Worm (Caenorhabditis elegans) whole organism, L3 larva: ENCODE results near the gene W10G6.6.
A peak's percentile ranks its signal among the peaks of the same experiment; 100 is the strongest.

Experiments
- R02D3.7 ChIP-seq: fragments of 150-350 bp; optimal IDR thresholded peaks from 2 replicates; lab custom pipeline; 2014; ENCODE audit warnings: missing biosample characterization, missing genetic modification characterization
- ZK546.5 ChIP-seq: sonication (generic microtip); optimal IDR thresholded peaks from 2 replicates; lab custom pipeline; 2017; ENCODE audit warnings: missing biosample characterization, missing genetic modification characterization
- aly-2 ChIP-seq: fragments of 150-350 bp; optimal IDR thresholded peaks from 2 replicates; lab custom pipeline; 2014; ENCODE audit warnings: missing biosample characterization, missing genetic modification characterization
- ceh-16 ChIP-seq: sonication (generic microtip); optimal IDR thresholded peaks from 2 replicates; lab custom pipeline; 2017; ENCODE audit warnings: missing biosample characterization, missing genetic modification characterization
- ceh-28 ChIP-seq: fragments of 150-350 bp; optimal IDR thresholded peaks from 2 replicates; lab custom pipeline; 2014; ENCODE audit warnings: missing biosample characterization, missing genetic modification reagents, missing genetic modification characterization
- ceh-82 ChIP-seq: fragments of 150-350 bp; optimal IDR thresholded peaks from 2 replicates; lab custom pipeline; 2014; ENCODE audit warnings: missing biosample characterization, missing genetic modification characterization
- ceh-9 ChIP-seq: sonication (generic microtip); optimal IDR thresholded peaks from 2 replicates; lab custom pipeline; 2018; ENCODE audit warnings: missing biosample characterization, missing genetic modification characterization
- egl-27 ChIP-seq: sonication (generic microtip); optimal IDR thresholded peaks from 4 replicates; lab custom pipeline; 2017; ENCODE audit warnings: missing biosample characterization, missing genetic modification reagents, missing genetic modification characterization
- egl-5 ChIP-seq: fragments of 150-350 bp; optimal IDR thresholded peaks from 2 replicates; lab custom pipeline; 2017; ENCODE audit warnings: missing biosample characterization, missing genetic modification reagents, missing genetic modification characterization, inconsistent platforms
- elt-1 ChIP-seq: fragments of 150-350 bp; optimal IDR thresholded peaks from 2 replicates; lab custom pipeline; 2014; ENCODE audit warnings: missing biosample characterization, missing genetic modification characterization
- elt-2 ChIP-seq: sonication (generic microtip); optimal IDR thresholded peaks from 2 replicates; lab custom pipeline; 2016; ENCODE audit warnings: missing genetic modification reagents, mild to moderate bottlenecking, missing genetic modification characterization, missing compliant biosample characterization
- eor-1 ChIP-seq, 2 experiments: fragments of 150-350 bp; optimal IDR thresholded peaks; 2 replicates each; lab custom pipeline; 2014 to 2018; ENCODE audit warnings: missing biosample characterization in 2 of 2, missing genetic modification characterization in 2 of 2
- fos-1 ChIP-seq: fragments of 150-350 bp; optimal IDR thresholded peaks from 2 replicates; lab custom pipeline; 2014; ENCODE audit warnings: missing biosample characterization, missing genetic modification characterization
- hmg-11 ChIP-seq: sonication (generic microtip); optimal IDR thresholded peaks from 2 replicates; lab custom pipeline; 2016; ENCODE audit warnings: missing genetic modification characterization, missing compliant biosample characterization
- jun-1 ChIP-seq: fragments of 150-350 bp; optimal IDR thresholded peaks from 2 replicates; lab custom pipeline; 2014; ENCODE audit warnings: missing biosample characterization, missing genetic modification reagents, missing genetic modification characterization
- lin-15B ChIP-seq: fragments of 150-350 bp; optimal IDR thresholded peaks from 2 replicates; lab custom pipeline; 2014; ENCODE audit warnings: missing biosample characterization, missing genetic modification characterization
- lin-39 ChIP-seq: fragments of 150-350 bp; optimal IDR thresholded peaks from 2 replicates; lab custom pipeline; 2018; ENCODE audit warnings: missing biosample characterization, missing genetic modification reagents, missing genetic modification characterization
- lsy-12 ChIP-seq: sonication (generic microtip); optimal IDR thresholded peaks from 2 replicates; lab custom pipeline; 2016; ENCODE audit warnings: mild to moderate bottlenecking, missing genetic modification characterization, missing compliant biosample characterization
- mdl-1 ChIP-seq: fragments of 150-350 bp; optimal IDR thresholded peaks from 2 replicates; lab custom pipeline; 2014; ENCODE audit warnings: missing biosample characterization, missing genetic modification characterization
- mml-1 ChIP-seq: fragments of 150-350 bp; sonication (generic microtip); optimal IDR thresholded peaks from 3 replicates; lab custom pipeline; 2014; ENCODE audit warnings: missing biosample characterization, missing genetic modification characterization
- nfya-1 ChIP-seq: sonication (generic microtip); optimal IDR thresholded peaks from 2 replicates; lab custom pipeline; 2017; ENCODE audit warnings: missing genetic modification characterization, mild to moderate bottlenecking, missing compliant biosample characterization, antibody characterized with exemption, moderate library complexity; ENCODE audit not compliant: insufficient read depth
- nhr-11 ChIP-seq: fragments of 150-350 bp; optimal IDR thresholded peaks from 2 replicates; lab custom pipeline; 2014; ENCODE audit warnings: missing biosample characterization, missing genetic modification characterization
- nhr-12 ChIP-seq: fragments of 150-350 bp; optimal IDR thresholded peaks from 2 replicates; lab custom pipeline; 2014; ENCODE audit warnings: missing biosample characterization, missing genetic modification characterization
- nhr-23 ChIP-seq: fragments of 150-350 bp; optimal IDR thresholded peaks from 2 replicates; lab custom pipeline; 2014; ENCODE audit warnings: missing biosample characterization, missing genetic modification reagents, missing genetic modification characterization
- nhr-237 ChIP-seq: fragments of 150-350 bp; optimal IDR thresholded peaks from 2 replicates; lab custom pipeline; 2014; ENCODE audit warnings: missing biosample characterization, missing genetic modification characterization
- nhr-25 ChIP-seq: sonication (generic microtip); optimal IDR thresholded peaks from 2 replicates; lab custom pipeline; 2017; ENCODE audit warnings: missing biosample characterization, missing genetic modification characterization
- nhr-28 ChIP-seq: fragments of 150-350 bp; optimal IDR thresholded peaks from 2 replicates; lab custom pipeline; 2014; ENCODE audit warnings: missing biosample characterization, missing genetic modification characterization
- nhr-43 ChIP-seq: sonication (generic microtip); optimal IDR thresholded peaks from 2 replicates; lab custom pipeline; 2016; ENCODE audit warnings: mild to moderate bottlenecking, missing genetic modification characterization, missing compliant biosample characterization; ENCODE audit not compliant: poor library complexity, severe bottlenecking
- nhr-67 ChIP-seq: fragments of 150-350 bp; optimal IDR thresholded peaks from 2 replicates; lab custom pipeline; 2014; ENCODE audit warnings: missing biosample characterization, missing genetic modification characterization
- nhr-77 ChIP-seq: fragments of 150-350 bp; optimal IDR thresholded peaks from 2 replicates; lab custom pipeline; 2014; ENCODE audit warnings: missing biosample characterization, missing genetic modification characterization
- pha-4 ChIP-seq: fragments of 150-350 bp; optimal IDR thresholded peaks from 2 replicates; lab custom pipeline; 2014; ENCODE audit warnings: missing biosample characterization, missing genetic modification reagents, missing genetic modification characterization
- pqm-1 ChIP-seq: fragments of 150-350 bp; optimal IDR thresholded peaks from 2 replicates; lab custom pipeline; 2017; ENCODE audit warnings: missing biosample characterization, missing genetic modification characterization, inconsistent platforms
- skn-1 ChIP-seq: fragments of 150-350 bp; optimal IDR thresholded peaks from 2 replicates; lab custom pipeline; 2014; ENCODE audit warnings: missing biosample characterization, missing genetic modification characterization
- snpc-4 ChIP-seq: fragments of 150-350 bp; optimal IDR thresholded peaks from 2 replicates; lab custom pipeline; 2014; ENCODE audit warnings: missing biosample characterization, missing genetic modification characterization
- tbx-2 ChIP-seq: sonication (generic microtip); optimal IDR thresholded peaks from 2 replicates; lab custom pipeline; 2016; ENCODE audit warnings: mild to moderate bottlenecking, missing genetic modification characterization, missing compliant biosample characterization
- unc-39 ChIP-seq: sonication (generic microtip); optimal IDR thresholded peaks from 4 replicates; lab custom pipeline; 2017; ENCODE audit warnings: missing biosample characterization, missing genetic modification characterization
- unc-62 ChIP-seq: fragments of 150-350 bp; sonication (generic microtip); optimal IDR thresholded peaks from 4 replicates; lab custom pipeline; 2014; ENCODE audit warnings: missing biosample characterization, missing genetic modification reagents, missing genetic modification characterization
- ztf-11 ChIP-seq: fragments of 150-350 bp; optimal IDR thresholded peaks from 2 replicates; lab custom pipeline; 2014; ENCODE audit warnings: missing biosample characterization, missing genetic modification characterization
- ztf-4 ChIP-seq: fragments of 150-350 bp; optimal IDR thresholded peaks from 2 replicates; lab custom pipeline; 2014; ENCODE audit warnings: missing biosample characterization, missing genetic modification characterization

Gene W10G6.6

DNA sequence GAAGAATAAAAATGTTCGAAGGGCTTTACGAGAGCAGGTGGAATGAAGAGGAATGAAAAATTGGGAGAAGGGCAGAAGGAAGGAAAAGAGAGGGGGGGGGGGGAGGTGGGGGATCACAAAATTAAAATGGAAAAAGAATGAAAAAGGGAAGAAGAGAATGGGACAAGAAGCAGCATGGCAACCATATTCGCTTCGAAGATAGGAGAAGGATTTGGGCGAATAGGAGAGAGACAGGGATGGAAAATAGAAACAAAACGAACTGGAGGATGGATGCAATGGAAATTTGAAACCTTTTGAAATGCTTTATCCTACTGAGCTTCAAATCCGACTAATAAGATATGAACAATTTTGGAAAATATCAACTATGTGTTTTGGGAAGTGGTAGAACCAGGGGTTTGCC, at the start of gene W10G6.6:
W10G6.6 (minus strand) TSS at position 101 of the 400 bp plus-strand sequence.
- TF ChIP-seq mml-1 (tag; lab: Kevin White, UChicago), result no peak
- TF ChIP-seq mdl-1, result no peak
- TF ChIP-seq nhr-77, result no peak
- no peak for TF ChIP-seq unc-39 (tag; lab: Kevin White, UChicago)
- TF ChIP-seq unc-62 (GFP tag; lab: Kevin White, UChicago), result no peak
- TF ChIP-seq ZK546.5, result no peak
- TF ChIP-seq ceh-28, result no peak
- TF ChIP-seq lin-15B, result no peak
- no peak for TF ChIP-seq lsy-12
- no peak for TF ChIP-seq ceh-16 (tag; lab: Kevin White, UChicago)
- no peak for TF ChIP-seq pqm-1 (tag; lab: Kevin White, UChicago)
- no peak for TF ChIP-seq nhr-28 (tag; lab: Kevin White, UChicago)
- no peak for TF ChIP-seq nhr-25 (tag; lab: Kevin White, UChicago)
- TF ChIP-seq lin-39 (tag; lab: Kevin White, UChicago), result no peak
- TF ChIP-seq ztf-4 (tag; lab: Kevin White, UChicago), result no peak
- TF ChIP-seq, all 47 proteins: peak for 0

DNA sequence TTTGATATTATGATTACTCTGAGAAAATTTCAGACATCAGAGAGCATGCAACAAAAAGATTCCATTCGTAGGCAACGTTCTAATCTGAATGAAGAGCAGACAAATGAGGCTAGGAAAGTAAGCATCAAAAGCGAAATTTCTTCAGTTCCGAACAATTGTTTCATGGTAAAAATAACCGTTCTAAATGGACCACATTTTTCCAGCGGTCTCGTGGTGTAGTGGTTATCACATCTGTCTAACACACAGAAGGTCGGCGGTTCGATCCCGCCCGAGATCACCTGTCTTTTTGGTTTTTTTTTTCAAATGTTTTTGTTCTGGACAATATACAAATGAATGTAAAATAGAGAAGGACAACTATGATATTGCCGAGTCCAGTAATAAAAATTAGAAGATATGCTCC, 49.3 kb upstream of the W10G6.6 start, which contains the start of gene twk-21:
twk-21 (plus strand) TSS at position 34 of the 400 bp plus-strand sequence.
- no peak for TF ChIP-seq nhr-67 (tag; lab: Kevin White, UChicago)
- no peak for TF ChIP-seq tbx-2
- no peak for TF ChIP-seq ceh-82 (tag; lab: Kevin White, UChicago)
- TF ChIP-seq nhr-25 (tag; lab: Kevin White, UChicago), result no peak
- TF ChIP-seq lin-15B, result no peak
- TF ChIP-seq elt-1 (tag; lab: Kevin White, UChicago), result no peak
- TF ChIP-seq nhr-237 (tag; lab: Kevin White, UChicago), result no peak
- TF ChIP-seq eor-1 (tag; optimal IDR thresholded peaks at IDR 0.05; lab: Kevin White, UChicago), result no peak
- TF ChIP-seq egl-5 (tag; lab: Kevin White, UChicago), result no peak
- no peak for TF ChIP-seq nhr-12 (tag; lab: Kevin White, UChicago)
- TF ChIP-seq ceh-9 (tag; lab: Kevin White, UChicago), result no peak

DNA sequence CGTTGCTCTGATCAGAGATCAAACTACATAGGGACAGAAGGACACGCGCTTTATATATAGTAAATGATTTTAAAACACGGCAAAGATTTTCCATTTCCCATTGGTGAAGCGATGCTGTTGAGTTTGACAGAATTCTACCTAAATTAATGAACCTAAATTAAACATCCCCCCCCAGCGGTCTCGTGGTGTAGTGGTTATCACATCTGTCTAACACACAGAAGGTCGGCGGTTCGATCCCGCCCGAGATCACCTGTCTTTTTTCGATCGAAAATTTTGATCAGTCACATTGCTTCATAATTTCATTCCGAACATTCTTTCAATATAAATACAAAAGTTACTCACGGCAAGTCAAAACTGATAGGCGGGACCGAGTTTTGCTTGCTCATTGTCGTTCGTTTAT, 48.6 kb upstream of the W10G6.6 start:
- TF ChIP-seq nhr-43 (tag; lab: Kevin White, UChicago), result peak; percentile 6
- TF ChIP-seq elt-2 (tag; lab: Kevin White, UChicago), result peak; percentile 19

DNA sequence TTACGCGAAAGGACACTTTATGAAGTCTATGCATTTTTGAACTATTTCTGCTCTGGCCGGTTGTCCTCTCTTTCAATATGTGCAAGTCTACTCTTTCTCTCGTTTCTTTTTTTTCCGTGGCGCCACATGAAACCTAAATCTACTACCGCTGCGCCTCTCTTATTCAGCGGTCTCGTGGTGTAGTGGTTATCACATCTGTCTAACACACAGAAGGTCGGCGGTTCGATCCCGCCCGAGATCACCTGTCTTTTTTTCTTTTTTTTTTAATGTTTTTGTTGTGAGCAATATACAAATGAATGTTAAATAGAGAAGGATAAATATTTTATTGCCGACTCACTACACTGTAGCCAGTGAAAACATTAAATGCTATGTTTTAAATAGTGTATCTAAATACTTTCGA, 47.6 kb upstream of the W10G6.6 start:
- TF ChIP-seq lin-39 (tag; lab: Kevin White, UChicago), result peak; percentile 49
- no peak for TF ChIP-seq egl-5 (tag; lab: Kevin White, UChicago)
- TF ChIP-seq ztf-4 (tag; lab: Kevin White, UChicago), result peak; percentile 39
- no peak for TF ChIP-seq nhr-67 (tag; lab: Kevin White, UChicago)
- TF ChIP-seq ceh-28, result no peak
- no peak for TF ChIP-seq mml-1 (tag; lab: Kevin White, UChicago)
- TF ChIP-seq nhr-25 (tag; lab: Kevin White, UChicago), result no peak
- TF ChIP-seq ztf-11 (tag; lab: Kevin White, UChicago), result no peak
- TF ChIP-seq R02D3.7, result no peak
- TF ChIP-seq pha-4 (tag; lab: Kevin White, UChicago), result peak; percentile 67
- no peak for TF ChIP-seq ceh-9 (tag; lab: Kevin White, UChicago)
- TF ChIP-seq nhr-43 (tag; lab: Kevin White, UChicago), result peak; percentile 65
- TF ChIP-seq elt-1 (tag; lab: Kevin White, UChicago), result no peak
- peak; percentile 34 for TF ChIP-seq nfya-1 (tag; lab: Kevin White, UChicago)
- no peak for TF ChIP-seq jun-1 (tag; lab: Kevin White, UChicago)
- TF ChIP-seq unc-39 (tag; lab: Kevin White, UChicago), result no peak
- TF ChIP-seq hmg-11, result peak; percentile 92
- TF ChIP-seq fos-1, result no peak
- no peak for TF ChIP-seq skn-1 (tag; lab: Kevin White, UChicago)
- TF ChIP-seq nhr-11 (tag; lab: Kevin White, UChicago), result no peak
- no peak for TF ChIP-seq aly-2 (tag; lab: Kevin White, UChicago)
- no peak for TF ChIP-seq eor-1 (tag; optimal IDR thresholded peaks at IDR 0.05; lab: Kevin White, UChicago)
- TF ChIP-seq tbx-2, result peak; percentile 52
- TF ChIP-seq nhr-12 (tag; lab: Kevin White, UChicago), result no peak
- peak; percentile 12 for TF ChIP-seq elt-2 (tag; lab: Kevin White, UChicago)
- TF ChIP-seq lsy-12, result peak; percentile 46
- TF ChIP-seq egl-27 (tag; lab: Kevin White, UChicago), result no peak
- no peak for TF ChIP-seq ZK546.5
- TF ChIP-seq nhr-23 (tag; lab: Kevin White, UChicago), result no peak
- peak; percentile 26 for TF ChIP-seq snpc-4 (tag; lab: Kevin White, UChicago)
